Worm (Caenorhabditis elegans): ENCODE results near the gene Y97E10AR.4.

- TF ChIP-seq egl-27 (tag; optimal IDR thresholded peaks at IDR 0.05) (no peak), snpc-4 (tag; optimal IDR thresholded peaks at IDR 0.05) (peak; percentile 61), nfya-1 (tag; optimal IDR thresholded peaks at IDR 0.05; ENCODE audit: insufficient read depth) (peak; percentile 42), pha-4 (tag; optimal IDR thresholded peaks at IDR 0.05) (peak; percentile 47), ceh-28 (tag; optimal IDR thresholded peaks at IDR 0.05) (no peak), ama-1 (optimal IDR thresholded peaks at IDR 0.05) (peak; percentile 7)
These were observed 3.9 kb upstream of the Y97E10AR.4 start, which contains the start of gene Y97E10AR.6 for ce11 chrV:8013901-8014388.

Data from whole organism, L3 larva.